In the genomic region with DNA sequence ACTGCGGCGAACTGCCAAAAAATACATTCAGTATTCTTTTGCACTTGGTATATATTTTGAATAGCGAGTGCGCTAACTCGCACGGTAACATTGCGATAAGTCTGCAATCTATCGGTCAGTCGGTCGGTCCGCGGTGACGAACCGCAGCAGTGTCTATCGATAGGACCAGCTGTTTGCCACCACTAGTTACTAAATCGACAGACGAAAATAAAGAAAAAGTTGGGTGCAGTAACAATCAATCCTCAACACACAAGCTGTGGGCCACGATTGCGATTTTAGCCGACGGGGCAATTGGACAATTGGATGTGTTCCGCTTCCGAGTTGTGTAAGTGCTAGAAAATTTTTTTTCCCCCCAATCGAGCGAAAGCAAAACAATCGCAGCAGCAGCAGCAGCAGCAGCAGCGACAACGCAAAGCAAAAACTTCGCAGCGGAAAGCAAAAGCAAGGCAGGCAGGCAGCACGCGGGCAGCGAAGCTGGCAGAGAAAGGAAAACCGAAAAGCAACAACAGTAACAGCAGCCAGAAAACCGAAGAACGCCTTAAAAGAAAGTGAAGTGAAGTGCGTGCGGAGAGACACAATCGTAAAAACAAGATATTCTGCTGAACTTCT, we compare ENCODE assay signal across 1 fruit fly cellular context.
TF ChIP-seq lines count a peak whose summit lies in the region.

A gene (plus strand): TSS at position 96 of the 609 bp plus-strand sequence.

TF ChIP-seq in whole organism, embryonic, 481 proteins besides CTCF, POLR2A, EP300 and RAD21 (continued from another document and continues in another):
- TF ChIP-seq danr (GFP tag; IDR thresholded peaks at IDR 0.05; lab: Robert Waterston, UW) (no peak), grau (tag; optimal IDR thresholded peaks at IDR 0.05; lab: Kevin White, UChicago) (peak; percentile 19), CG10959 (GFP tag; IDR thresholded peaks at IDR 0.05; lab: Robert Waterston, UW) (no peak), MESR4 (GFP tag; optimal IDR thresholded peaks at IDR 0.05; lab: Kevin White, UChicago) (peak; percentile 90), cg (GFP tag; optimal IDR thresholded peaks at IDR 0.05; lab: Kevin White, UChicago) (no peak), CG31441 (GFP tag; IDR thresholded peaks at IDR 0.05; lab: Robert Waterston, UW) (0 out of 2 replicates have a peak, but pooled peaks have one; percentile 17), zen (tag; optimal IDR thresholded peaks at IDR 0.05; lab: Kevin White, UChicago) (no peak), CG2199 (GFP tag; IDR thresholded peaks at IDR 0.05; lab: Robert Waterston, UW) (0 out of 3 replicates have a peak, but pooled peaks have one; percentile 39), ash1 (GFP tag; optimal IDR thresholded peaks at IDR 0.05; lab: Kevin White, UChicago) (no peak), tin (GFP tag; optimal IDR thresholded peaks at IDR 0.05; lab: Kevin White, UChicago) (no peak), CG12744 (GFP tag; optimal IDR thresholded peaks at IDR 0.05; lab: Kevin White, UChicago) (peak; percentile 12), CG17829 (tag; optimal IDR thresholded peaks at IDR 0.05; lab: Kevin White, UChicago) (peak; percentile 38), pan (optimal IDR thresholded peaks at IDR 0.05; lab: Kevin White, UChicago) (no peak), pan (GFP tag; optimal IDR thresholded peaks at IDR 0.05 in 1 of 2, IDR thresholded peaks at IDR 0.05 in 1 of 2) (peak in 1 of 2 experiments; percentile 12), CG4282 (GFP tag; optimal IDR thresholded peaks at IDR 0.05; lab: Kevin White, UChicago) (no peak), vvl (GFP tag; IDR thresholded peaks at IDR 0.05; lab: Robert Waterston, UW) (peak; percentile 52), CG42726 (GFP tag; IDR thresholded peaks at IDR 0.05; lab: Robert Waterston, UW; ENCODE audit: partially characterized antibody) (peak; percentile 90), her (GFP tag; optimal IDR thresholded peaks at IDR 0.05; lab: Kevin White, UChicago) (no peak), mld (GFP tag; IDR thresholded peaks at IDR 0.05; lab: Robert Waterston, UW; ENCODE audit: partially characterized antibody) (peak; percentile 62; the same call in 1 of the 3 replicates), Atf-2 (GFP tag; optimal IDR thresholded peaks at IDR 0.05; lab: Kevin White, UChicago) (no peak), CG11723 (GFP tag; optimal IDR thresholded peaks at IDR 0.05; lab: Kevin White, UChicago) (peak; percentile 58), lilli (GFP tag; optimal IDR thresholded peaks at IDR 0.05; lab: Kevin White, UChicago) (peak; percentile 49), CG13624 (GFP tag; optimal IDR thresholded peaks at IDR 0.05; lab: Kevin White, UChicago) (peak; percentile 53), psq (GFP tag; optimal IDR thresholded peaks at IDR 0.05; lab: Kevin White, UChicago) (no peak), lola (GFP tag; optimal IDR thresholded peaks at IDR 0.05; lab: Kevin White, UChicago) (no peak), CG14667 (GFP tag; IDR thresholded peaks at IDR 0.05; lab: Robert Waterston, UW) (no peak), CG15073 (GFP tag; optimal IDR thresholded peaks at IDR 0.05; lab: Kevin White, UChicago) (no peak), phol (tag; optimal IDR thresholded peaks at IDR 0.05; lab: Kevin White, UChicago) (peak; percentile 21), Hmr (GFP tag; optimal IDR thresholded peaks at IDR 0.05; lab: Kevin White, UChicago) (peak; percentile 47), Myb (GFP tag; optimal IDR thresholded peaks at IDR 0.05; lab: Kevin White, UChicago) (peak; percentile 76), CG4360 (GFP tag; IDR thresholded peaks at IDR 0.05; lab: Robert Waterston, UW) (no peak), Ptx1 (GFP tag; IDR thresholded peaks at IDR 0.05; lab: Robert Waterston, UW) (no peak), CG12236 (GFP tag; optimal IDR thresholded peaks at IDR 0.05; lab: Kevin White, UChicago) (no peak), Oaz (GFP tag; IDR thresholded peaks at IDR 0.05; lab: Robert Waterston, UW) (no peak), sr (GFP tag; IDR thresholded peaks at IDR 0.05; lab: Robert Waterston, UW) (no peak), CG8478 (optimal IDR thresholded peaks at IDR 0.05; lab: Kevin White, UChicago) (no peak), CG4854 (GFP tag; optimal IDR thresholded peaks at IDR 0.05; lab: Kevin White, UChicago) (no peak), CG1233 (GFP tag; optimal IDR thresholded peaks at IDR 0.05; lab: Kevin White, UChicago) (peak; percentile 22), Hsf (GFP tag; optimal IDR thresholded peaks at IDR 0.05; lab: Kevin White, UChicago) (peak; percentile 39), Ets97D (GFP tag; optimal IDR thresholded peaks at IDR 0.05; lab: Kevin White, UChicago) (peak; percentile 87), YL-1 (GFP tag; optimal IDR thresholded peaks at IDR 0.05; lab: Kevin White, UChicago) (peak; percentile 80), CG7556 (GFP tag; optimal IDR thresholded peaks at IDR 0.05; lab: Kevin White, UChicago) (peak; percentile 5), CG32532 (GFP tag; IDR thresholded peaks at IDR 0.05; lab: Robert Waterston, UW) (peak; percentile 36; the same call in 1 of the 2 replicates), Dip3 (GFP tag; optimal IDR thresholded peaks at IDR 0.05; lab: Kevin White, UChicago) (no peak), ac (GFP tag; optimal IDR thresholded peaks at IDR 0.05; lab: Kevin White, UChicago) (no peak), tna (GFP tag; IDR thresholded peaks at IDR 0.05; lab: Robert Waterston, UW; ENCODE audit: partially characterized antibody) (peak; percentile 86), CkIIα-i1 (GFP tag; IDR thresholded peaks at IDR 0.05; lab: Robert Waterston, UW) (no peak), caup (GFP tag; optimal IDR thresholded peaks at IDR 0.05; lab: Kevin White, UChicago; ENCODE audit: severe bottlenecking) (no peak), Dip2 (GFP tag; IDR thresholded peaks at IDR 0.05; lab: Robert Waterston, UW) (no peak), Hand (GFP tag; optimal IDR thresholded peaks at IDR 0.05; lab: Kevin White, UChicago) (no peak), mam (GFP tag; optimal IDR thresholded peaks at IDR 0.05; lab: Kevin White, UChicago) (peak; percentile 18), CG8290 (GFP tag; optimal IDR thresholded peaks at IDR 0.05; lab: Kevin White, UChicago) (peak; percentile 7), CG8290 (tag; optimal IDR thresholded peaks at IDR 0.05; lab: Kevin White, UChicago) (peak in 1 of 2 experiments; percentile 77), tup (GFP tag; optimal IDR thresholded peaks at IDR 0.05; lab: Kevin White, UChicago) (no peak), CG12942 (GFP tag; optimal IDR thresholded peaks at IDR 0.05; lab: Kevin White, UChicago) (no peak), pnt (GFP tag; optimal IDR thresholded peaks at IDR 0.05; lab: Kevin White, UChicago) (no peak), shn (GFP tag; optimal IDR thresholded peaks at IDR 0.05; lab: Kevin White, UChicago) (no peak), CG10462 (GFP tag; optimal IDR thresholded peaks at IDR 0.05; lab: Kevin White, UChicago) (no peak), jumu (GFP tag; optimal IDR thresholded peaks at IDR 0.05; lab: Kevin White, UChicago) (no peak), C15 (GFP tag; IDR thresholded peaks at IDR 0.05; lab: Robert Waterston, UW) (no peak), dmrt99B (tag; optimal IDR thresholded peaks at IDR 0.05; lab: Kevin White, UChicago) (no peak), nmo (GFP tag; optimal IDR thresholded peaks at IDR 0.05; lab: Kevin White, UChicago) (peak; percentile 38), CG4328 (GFP tag; optimal IDR thresholded peaks at IDR 0.05; lab: Kevin White, UChicago) (no peak), CG11504 (tag; optimal IDR thresholded peaks at IDR 0.05; lab: Kevin White, UChicago) (peak; percentile 43), CHES-1-like (GFP tag; optimal IDR thresholded peaks at IDR 0.05; lab: Kevin White, UChicago) (peak; percentile 18), CG6765 (GFP tag; optimal IDR thresholded peaks at IDR 0.05; lab: Kevin White, UChicago) (peak; percentile 5), Sin3A (optimal IDR thresholded peaks at IDR 0.05; lab: Kevin White, UChicago) (peak; percentile 64), CG4730 (GFP tag; IDR thresholded peaks at IDR 0.05; lab: Robert Waterston, UW) (no peak), CG15601 (tag; optimal IDR thresholded peaks at IDR 0.05; lab: Kevin White, UChicago) (peak; percentile 27), CG8089 (GFP tag; optimal IDR thresholded peaks at IDR 0.05; lab: Kevin White, UChicago) (no peak), kni (GFP tag; optimal IDR thresholded peaks at IDR 0.05; lab: Kevin White, UChicago) (no peak), Xrp1 (GFP tag; IDR thresholded peaks at IDR 0.05; lab: Robert Waterston, UW) (0 out of 2 replicates have a peak, but pooled peaks have one; percentile 13), CG7271 (tag; optimal IDR thresholded peaks at IDR 0.05; lab: Kevin White, UChicago) (no peak), odd (GFP tag; optimal IDR thresholded peaks at IDR 0.05; lab: Kevin White, UChicago) (no peak), Lpt (GFP tag; optimal IDR thresholded peaks at IDR 0.05; lab: Kevin White, UChicago) (no peak), h (optimal IDR thresholded peaks at IDR 0.05; lab: Kevin White, UChicago) (no peak), row (GFP tag; IDR thresholded peaks at IDR 0.05; lab: Robert Waterston, UW) (peak; percentile 56), ken (GFP tag; IDR thresholded peaks at IDR 0.05; lab: Robert Waterston, UW) (no peak), CG17186 (GFP tag; optimal IDR thresholded peaks at IDR 0.05; lab: Kevin White, UChicago) (peak; percentile 93), Camta (GFP tag; optimal IDR thresholded peaks at IDR 0.05; lab: Kevin White, UChicago) (peak; percentile 29), CG3065 (GFP tag; optimal IDR thresholded peaks at IDR 0.05; lab: Kevin White, UChicago) (no peak), dysf (GFP tag; IDR thresholded peaks at IDR 0.05; lab: Robert Waterston, UW) (no peak), onecut (GFP tag; IDR thresholded peaks at IDR 0.05; lab: Robert Waterston, UW) (0 out of 2 replicates have a peak, but pooled peaks have one; percentile 16), knrl (GFP tag; IDR thresholded peaks at IDR 0.05; lab: Robert Waterston, UW; ENCODE audit: partially characterized antibody) (peak; percentile 87), Trl (optimal IDR thresholded peaks at IDR 0.05; lab: Kevin White, UChicago) (no peak), Trl (GFP tag; optimal IDR thresholded peaks at IDR 0.05; lab: Kevin White, UChicago) (no peak), pita (GFP tag; optimal IDR thresholded peaks at IDR 0.05; lab: Kevin White, UChicago) (no peak), Ravus (GFP tag; IDR thresholded peaks at IDR 0.05; lab: Robert Waterston, UW) (no peak), CG11247 (GFP tag; IDR thresholded peaks at IDR 0.05; lab: Robert Waterston, UW) (no peak; the same call in 1 of the 2 replicates), kah (GFP tag; optimal IDR thresholded peaks at IDR 0.05; lab: Kevin White, UChicago) (no peak), Atf3 (GFP tag; optimal IDR thresholded peaks at IDR 0.05; lab: Kevin White, UChicago) (no peak), Bgb (GFP tag; IDR thresholded peaks at IDR 0.05; lab: Robert Waterston, UW; ENCODE audit: partially characterized antibody) (peak; percentile 95), CG15479 (GFP tag; optimal IDR thresholded peaks at IDR 0.05; lab: Kevin White, UChicago) (peak; percentile 0), HLH54F (GFP tag; optimal IDR thresholded peaks at IDR 0.05; lab: Kevin White, UChicago) (peak; percentile 5), Rx (GFP tag; IDR thresholded peaks at IDR 0.05; lab: Robert Waterston, UW) (no peak), emc (GFP tag; optimal IDR thresholded peaks at IDR 0.05; lab: Kevin White, UChicago) (no peak), lbe (GFP tag; optimal IDR thresholded peaks at IDR 0.05; lab: Kevin White, UChicago) (peak; percentile 8), fd3F (GFP tag; optimal IDR thresholded peaks at IDR 0.05; lab: Kevin White, UChicago) (no peak), CG14441 (GFP tag; IDR thresholded peaks at IDR 0.05; lab: Robert Waterston, UW) (no peak), stc (GFP tag; IDR thresholded peaks at IDR 0.05; lab: Robert Waterston, UW) (no peak), CG3995 (GFP tag; optimal IDR thresholded peaks at IDR 0.05; lab: Kevin White, UChicago) (peak; percentile 28), ham (GFP tag; IDR thresholded peaks at IDR 0.05; lab: Robert Waterston, UW) (no peak), CG10543 (GFP tag; optimal IDR thresholded peaks at IDR 0.05; lab: Kevin White, UChicago) (no peak), PHDP (tag; optimal IDR thresholded peaks at IDR 0.05; lab: Kevin White, UChicago) (peak; percentile 11), CG1529 (GFP tag; optimal IDR thresholded peaks at IDR 0.05; lab: Kevin White, UChicago) (no peak), CrebB (tag; optimal IDR thresholded peaks at IDR 0.05; lab: Kevin White, UChicago) (no peak), gt (GFP tag; IDR thresholded peaks at IDR 0.05; lab: Robert Waterston, UW) (no peak), E2f2 (GFP tag; IDR thresholded peaks at IDR 0.05; lab: Robert Waterston, UW) (peak; percentile 88), CG9876 (GFP tag; optimal IDR thresholded peaks at IDR 0.05; lab: Kevin White, UChicago) (no peak), sisA (GFP tag; IDR thresholded peaks at IDR 0.05; lab: Robert Waterston, UW) (no peak), tgo (GFP tag; IDR thresholded peaks at IDR 0.05; lab: Robert Waterston, UW) (no peak), toy (GFP tag; IDR thresholded peaks at IDR 0.05; lab: Robert Waterston, UW) (no peak), CG10431 (GFP tag; optimal IDR thresholded peaks at IDR 0.05; lab: Kevin White, UChicago) (no peak), Nf-YB (GFP tag; optimal IDR thresholded peaks at IDR 0.05; lab: Kevin White, UChicago) (no peak), zen2 (GFP tag; IDR thresholded peaks at IDR 0.05; lab: Robert Waterston, UW; ENCODE audit: partially characterized antibody) (peak; percentile 79), slbo (GFP tag; IDR thresholded peaks at IDR 0.05; lab: Robert Waterston, UW) (peak; percentile 34; the same call in 1 of the 2 replicates), sna (GFP tag; IDR thresholded peaks at IDR 0.05; lab: Robert Waterston, UW; ENCODE audit: partially characterized antibody) (peak; percentile 77), Optix (GFP tag; IDR thresholded peaks at IDR 0.05; lab: Robert Waterston, UW) (no peak), Ets65A (GFP tag; lab: Kevin White, UChicago) (peak; percentile 53), lov (optimal IDR thresholded peaks at IDR 0.05; lab: Kevin White, UChicago) (no peak), lov (GFP tag; IDR thresholded peaks at IDR 0.05; lab: Robert Waterston, UW) (no peak), Nf-YA (GFP tag; IDR thresholded peaks at IDR 0.05; lab: Robert Waterston, UW) (no peak), ewg (GFP tag; optimal IDR thresholded peaks at IDR 0.05; lab: Kevin White, UChicago) (peak; percentile 44), ind (GFP tag; optimal IDR thresholded peaks at IDR 0.05; lab: Kevin White, UChicago) (no peak), hb (GFP tag; IDR thresholded peaks at IDR 0.05; lab: Robert Waterston, UW; ENCODE audit: partially characterized antibody) (peak; percentile 91), TFAM (GFP tag; optimal IDR thresholded peaks at IDR 0.05; lab: Kevin White, UChicago) (no peak), Hr78 (GFP tag; optimal IDR thresholded peaks at IDR 0.05; lab: Kevin White, UChicago) (no peak)
